Worm (Caenorhabditis elegans) whole organism, L4 larva: ENCODE results near the gene W04B5.6.

ENCODE experiments used
- F44E2.7 ChIP-seq: fragments of 200-800 bp; sonication (Bioruptor generic); IDR thresholded peaks from 2 replicates; pipeline ENCODE4 v2.1.2; 2022; ENCODE audit warnings: missing genetic modification characterization, missing compliant biosample characterization
- F49E8.2 ChIP-seq: sonication (generic microtip); optimal IDR thresholded peaks from 2 replicates; lab custom pipeline; 2016; ENCODE audit warnings: missing compliant biosample characterization, mild to moderate bottlenecking, missing genetic modification characterization, borderline replicate concordance
- Y5F2A.4 ChIP-seq: fragments of 200-800 bp; sonication (Bioruptor generic); optimal IDR thresholded peaks from 2 replicates; lab custom pipeline; 2018; ENCODE audit warnings: mild to moderate bottlenecking, missing genetic modification characterization, missing compliant biosample characterization
- ama-1 ChIP-seq: fragments of 150-350 bp; optimal IDR thresholded peaks from 2 replicates; lab custom pipeline; 2014; ENCODE audit warnings: inconsistent platforms, mixed read lengths
- ceh-28 ChIP-seq: fragments of 150-350 bp; optimal IDR thresholded peaks from 2 replicates; lab custom pipeline; 2014; ENCODE audit warnings: missing biosample characterization, missing genetic modification reagents, missing genetic modification characterization
- ces-1 ChIP-seq: fragments of 150-350 bp; sonication (generic microtip); optimal IDR thresholded peaks from 4 replicates; lab custom pipeline; 2014; ENCODE audit warnings: missing biosample characterization, missing genetic modification reagents, missing genetic modification characterization
- daf-8 ChIP-seq: fragments of 200-800 bp; sonication (Bioruptor generic); IDR thresholded peaks from 2 replicates; pipeline ENCODE4 v1.3.6; 2022; ENCODE audit warnings: missing genetic modification characterization, missing compliant biosample characterization
- hlh-30 ChIP-seq: sonication (generic microtip); optimal IDR thresholded peaks from 2 replicates; lab custom pipeline; 2017; ENCODE audit warnings: antibody characterized with exemption, mild to moderate bottlenecking, missing genetic modification characterization, missing compliant biosample characterization; ENCODE audit not compliant: insufficient read depth
- lin-13 ChIP-seq: fragments of 150-350 bp; optimal IDR thresholded peaks from 2 replicates; lab custom pipeline; 2014; ENCODE audit warnings: missing biosample characterization, missing genetic modification reagents, missing genetic modification characterization
- lin-39 ChIP-seq: fragments of 150-350 bp; optimal IDR thresholded peaks from 2 replicates; lab custom pipeline; 2014; ENCODE audit warnings: missing biosample characterization, missing genetic modification reagents, missing genetic modification characterization
- nhr-42 ChIP-seq: fragments of 200-800 bp; sonication (Bioruptor generic); IDR thresholded peaks from 2 replicates; pipeline ENCODE4 v1.3.6; 2022; ENCODE audit warnings: missing genetic modification characterization, missing compliant biosample characterization
- nhr-76 ChIP-seq: fragments of 150-350 bp; optimal IDR thresholded peaks from 2 replicates; lab custom pipeline; 2014; ENCODE audit warnings: missing biosample characterization, missing genetic modification characterization
- unc-62 ChIP-seq, 3 experiments: fragments of 150-350 bp in 1 of 3; sonication (generic microtip); optimal IDR thresholded peaks in 2 of 3; peaks in 1 of 3; 1 replicate in 1 of 3; 2 replicates in 2 of 3; lab custom pipeline; 2014 to 2017; ENCODE audit warnings: missing biosample characterization in 3 of 3, missing genetic modification characterization in 3 of 3, missing genetic modification reagents in 3 of 3, missing genotype in 1 of 3
- ztf-11 ChIP-seq: fragments of 150-350 bp; optimal IDR thresholded peaks from 2 replicates; lab custom pipeline; 2014; ENCODE audit warnings: missing biosample characterization, missing genetic modification characterization

ce11 chrIII:2454757-2455306 lies 19.6 kb upstream of the W04B5.6 start, which contains the start of gene nhr-121:
- TF ChIP-seq unc-62 (GFP tag; optimal IDR thresholded peaks at IDR 0.05 in 1 of 2; lab: Kevin White, UChicago) = no peak
- TF ChIP-seq unc-62 (tag; optimal IDR thresholded peaks at IDR 0.05; lab: Kevin White, UChicago) = no peak
- no peak for TF ChIP-seq ces-1 (GFP tag; lab: Kevin White, UChicago)
- TF ChIP-seq lin-39 (tag; lab: Kevin White, UChicago) = no peak
- TF ChIP-seq ceh-28 (tag; lab: Kevin White, UChicago) = no peak
- no peak for TF ChIP-seq ztf-11 (tag; lab: Kevin White, UChicago)
- no peak for TF ChIP-seq F49E8.2 (tag; lab: Kevin White, UChicago)
- TF ChIP-seq hlh-30 (tag; lab: Kevin White, UChicago) = no peak
- no peak for TF ChIP-seq F44E2.7 (GFP tag; lab: Robert Waterston, UW)
- TF ChIP-seq Y5F2A.4 (GFP tag; lab: Kevin White, UChicago) = no peak
- TF ChIP-seq daf-8 (GFP tag; lab: Robert Waterston, UW) = no peak
- no peak for TF ChIP-seq nhr-42
- no peak for TF ChIP-seq ama-1 (lab: Kevin White, UChicago)
- no peak for TF ChIP-seq nhr-76 (tag; lab: Kevin White, UChicago)
- no peak for TF ChIP-seq lin-13 (GFP tag; lab: Kevin White, UChicago)
